Worm (Caenorhabditis elegans): ENCODE measurements around the gene ins-22.
"Not testable (repeated sequence)": the region's sequence is repeated elsewhere in the genome, so short reads cannot be mapped to it uniquely, and the experiment has no call there.

ce11 chrIII:10053312-10053711, 27.2 kb downstream of the ins-22 start, which contains the start of gene T16G12.12:
- not testable (repeated sequence) for TF ChIP-seq mbf-1 (tag; optimal IDR thresholded peaks at IDR 0.05); ztf-11 (tag; optimal IDR thresholded peaks at IDR 0.05); fos-1 (tag; optimal IDR thresholded peaks at IDR 0.05); skn-1 (tag; optimal IDR thresholded peaks at IDR 0.05); nhr-237 (tag; optimal IDR thresholded peaks at IDR 0.05); R02D3.7 (tag; optimal IDR thresholded peaks at IDR 0.05); ztf-4 (tag; optimal IDR thresholded peaks at IDR 0.05); aly-2 (tag; optimal IDR thresholded peaks at IDR 0.05); F13H6.1 (tag; optimal IDR thresholded peaks at IDR 0.05); ztf-1 (GFP tag; conservative IDR thresholded peaks at IDR 0.05); unc-39 (tag; optimal IDR thresholded peaks at IDR 0.05); nhr-21 (tag; optimal IDR thresholded peaks at IDR 0.05); crh-2 (tag; optimal IDR thresholded peaks at IDR 0.05)

All from whole organism, L2 larva.